Fruit fly (Drosophila melanogaster) whole organism, prepupa: ENCODE measurements around the gene Psn.

Experiments used
- Gug ChIP-seq: fragments of 200-800 bp; sonication (Bioruptor generic); IDR thresholded peaks from 2 replicates; pipeline ENCODE4 v1.3.6; 2022; ENCODE audit warnings: missing biosample characterization, missing genetic modification characterization
- Lpt ChIP-seq: fragments of 200-800 bp; sonication (Bioruptor generic); optimal IDR thresholded peaks from 3 replicates; lab custom pipeline; 2016; ENCODE audit warnings: missing biosample characterization, missing genetic modification characterization
- Smox ChIP-seq: fragments of 200-800 bp; sonication (Bioruptor generic); optimal IDR thresholded peaks from 3 replicates; lab custom pipeline; 2016; ENCODE audit warnings: missing biosample characterization, missing genetic modification characterization

DNA sequence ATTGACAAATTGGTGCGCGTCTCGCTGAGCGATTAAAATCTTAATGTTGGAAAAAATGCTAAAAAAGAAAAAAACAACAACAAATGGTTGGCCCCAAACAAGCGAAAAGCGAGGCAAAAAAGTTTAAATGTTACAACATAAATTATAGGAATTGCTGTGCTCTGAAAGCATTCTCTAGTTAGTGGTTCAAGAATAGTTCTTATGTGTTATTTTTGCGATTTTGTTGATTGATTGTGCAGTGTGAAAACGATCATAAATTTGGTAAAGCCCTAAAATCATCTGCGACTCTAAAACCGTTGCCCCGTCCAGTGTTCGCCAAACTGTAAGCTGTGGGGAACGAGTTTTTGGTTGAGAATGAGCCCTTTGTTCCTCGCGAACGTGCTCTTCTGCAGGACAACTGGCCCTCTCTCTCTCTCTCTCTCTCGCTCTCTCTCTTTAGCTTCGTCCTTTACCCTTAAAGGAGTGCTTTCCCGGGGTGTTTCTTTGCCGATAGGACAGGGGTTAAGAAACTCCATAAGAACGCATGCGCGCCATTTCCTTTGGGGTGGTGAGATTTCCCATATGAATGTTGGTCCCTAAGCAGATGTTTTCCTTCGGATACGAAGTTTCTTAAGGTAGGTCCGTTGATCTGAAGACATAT lies 10.5 kb downstream of the Psn start:
- no peak for TF ChIP-seq Lpt (GFP tag; lab: Kevin White, UChicago)
- no peak for TF ChIP-seq Gug
- TF ChIP-seq Smox (GFP tag; lab: Kevin White, UChicago) = no peak
